Fruit fly (Drosophila melanogaster) whole organism, embryonic: Measurements from ENCODE around the gene ninaC.

Experiments
- B-H2 ChIP-seq: fragments of 200-800 bp; sonication (Bioruptor generic); optimal IDR thresholded peaks from 2 replicates; lab custom pipeline; 2018; ENCODE audit warnings: missing biosample characterization, mild to moderate bottlenecking, missing genetic modification characterization
- BtbVII ChIP-seq: fragments of 200-800 bp; sonication (Bioruptor generic); optimal IDR thresholded peaks from 3 replicates; lab custom pipeline; 2017; ENCODE audit warnings: missing biosample characterization, mild to moderate bottlenecking, missing genetic modification characterization
- CG10147 ChIP-seq: fragments of 200-800 bp; sonication (Bioruptor generic); optimal IDR thresholded peaks from 2 replicates; lab custom pipeline; 2019; ENCODE audit warnings: missing biosample characterization, mild to moderate bottlenecking, missing genetic modification characterization, moderate library complexity
- CG10321 ChIP-seq: fragments of 200-800 bp; sonication (Bioruptor generic); IDR thresholded peaks from 2 replicates; pipeline ENCODE4 v1.3.6; 2022; ENCODE audit warnings: missing biosample characterization, missing genetic modification characterization
- CG10979 ChIP-seq: fragments of 200-800 bp; sonication (Bioruptor generic); optimal IDR thresholded peaks from 2 replicates; lab custom pipeline; 2018; ENCODE audit warnings: missing biosample characterization, mild to moderate bottlenecking, missing genetic modification characterization, moderate library complexity
- CG11695 ChIP-seq: fragments of 200-800 bp; sonication (Bioruptor generic); IDR thresholded peaks from 3 replicates; pipeline ENCODE4 v1.3.6; 2022; ENCODE audit warnings: missing biosample characterization, missing genetic modification characterization
- CG14441 ChIP-seq: fragments of 200-800 bp; sonication (Bioruptor generic); IDR thresholded peaks from 2 replicates; pipeline ENCODE4 v1.3.6; 2022; ENCODE audit warnings: missing biosample characterization, missing genetic modification characterization
- CG15269 ChIP-seq: fragments of 200-800 bp; sonication (Bioruptor generic); optimal IDR thresholded peaks from 2 replicates; lab custom pipeline; 2018; ENCODE audit warnings: missing biosample characterization, mild to moderate bottlenecking, missing genetic modification characterization, moderate library complexity
- CG17568 ChIP-seq: fragments of 200-800 bp; sonication (Bioruptor generic); optimal IDR thresholded peaks from 2 replicates; lab custom pipeline; 2018; ENCODE audit warnings: missing biosample characterization, mild to moderate bottlenecking, missing genetic modification characterization, moderate library complexity
- CG30403 ChIP-seq: fragments of 200-800 bp; sonication (Bioruptor generic); optimal IDR thresholded peaks from 3 replicates; lab custom pipeline; 2016; ENCODE audit warnings: missing biosample characterization, missing genetic modification characterization
- CG31441 ChIP-seq: fragments of 200-800 bp; sonication (Bioruptor generic); IDR thresholded peaks from 2 replicates; pipeline ENCODE4 v1.3.6; 2022; ENCODE audit warnings: missing biosample characterization, missing genetic modification characterization
- CG3281 ChIP-seq: fragments of 200-800 bp; sonication (Bioruptor generic); optimal IDR thresholded peaks from 3 replicates; lab custom pipeline; 2017; ENCODE audit warnings: missing biosample characterization, mild to moderate bottlenecking, missing genetic modification characterization
- CG34376 ChIP-seq: fragments of 200-800 bp; sonication (Bioruptor generic); optimal IDR thresholded peaks from 2 replicates; lab custom pipeline; 2018; ENCODE audit warnings: missing biosample characterization, mild to moderate bottlenecking, missing genetic modification characterization
- CG3995 ChIP-seq: fragments of 200-800 bp; sonication (Bioruptor generic); optimal IDR thresholded peaks from 3 replicates; lab custom pipeline; 2016; ENCODE audit warnings: missing biosample characterization, missing genetic modification characterization
- CG4328 ChIP-seq: fragments of 200-800 bp; sonication (Bioruptor generic); optimal IDR thresholded peaks from 3 replicates; lab custom pipeline; 2017; ENCODE audit warnings: missing biosample characterization, missing genetic modification reagents, missing genetic modification characterization
- CG4404 ChIP-seq: fragments of 200-800 bp; sonication (Bioruptor generic); IDR thresholded peaks from 2 replicates; pipeline ENCODE4 v1.3.6; 2022; ENCODE audit warnings: missing biosample characterization, missing genetic modification characterization
- CG4424 ChIP-seq: fragments of 200-800 bp; sonication (Bioruptor generic); optimal IDR thresholded peaks from 3 replicates; lab custom pipeline; 2016; ENCODE audit warnings: missing biosample characterization, missing genetic modification characterization
- CG4854 ChIP-seq: fragments of 200-800 bp; sonication (Bioruptor generic); optimal IDR thresholded peaks from 2 replicates; lab custom pipeline; 2016; ENCODE audit warnings: missing biosample characterization, missing genetic modification characterization, inconsistent platforms
- CG7271 ChIP-seq: fragments of 200-800 bp; sonication (Bioruptor generic); optimal IDR thresholded peaks from 2 replicates; lab custom pipeline; 2018; ENCODE audit warnings: missing biosample characterization, mild to moderate bottlenecking, missing genetic modification characterization, moderate library complexity
- CG7839 ChIP-seq: fragments of 200-800 bp; sonication (Bioruptor generic); optimal IDR thresholded peaks from 3 replicates; lab custom pipeline; 2018; ENCODE audit warnings: missing biosample characterization, mild to moderate bottlenecking, missing genetic modification characterization, moderate library complexity
- Dad ChIP-seq: fragments of 200-800 bp; sonication (Bioruptor generic); optimal IDR thresholded peaks from 3 replicates; lab custom pipeline; 2016; ENCODE audit warnings: missing biosample characterization, missing genetic modification characterization
- Dek ChIP-seq: fragments of 200-800 bp; sonication (Bioruptor generic); optimal IDR thresholded peaks from 3 replicates; lab custom pipeline; 2019; ENCODE audit warnings: missing biosample characterization, mild to moderate bottlenecking, missing genetic modification characterization, moderate library complexity
- Dip3 ChIP-seq: fragments of 200-800 bp; sonication (Bioruptor generic); optimal IDR thresholded peaks from 3 replicates; lab custom pipeline; 2016; ENCODE audit warnings: missing biosample characterization, missing genetic modification characterization
- Fer3 ChIP-seq: fragments of 200-800 bp; sonication (Bioruptor generic); optimal IDR thresholded peaks from 2 replicates; lab custom pipeline; 2018; ENCODE audit warnings: missing biosample characterization, mild to moderate bottlenecking, missing genetic modification characterization, moderate library complexity
- Gug ChIP-seq: fragments of 200-800 bp; sonication (Bioruptor generic); IDR thresholded peaks from 4 replicates; pipeline ENCODE4 v1.3.6; 2022; ENCODE audit warnings: missing biosample characterization, missing genetic modification characterization
- HLH4C ChIP-seq: fragments of 200-800 bp; sonication (Bioruptor generic); IDR thresholded peaks from 3 replicates; pipeline ENCODE4 v1.3.6; 2022; ENCODE audit warnings: missing biosample characterization, missing genetic modification characterization; ENCODE audit not compliant: partially characterized antibody
- Hey ChIP-seq: fragments of 200-800 bp; sonication (Bioruptor generic); optimal IDR thresholded peaks from 3 replicates; lab custom pipeline; 2018; ENCODE audit warnings: missing biosample characterization, mild to moderate bottlenecking, missing genetic modification characterization
- HmgZ ChIP-seq: fragments of 200-800 bp; sonication (Bioruptor generic); optimal IDR thresholded peaks from 2 replicates; lab custom pipeline; 2018; ENCODE audit warnings: missing biosample characterization, mild to moderate bottlenecking, missing genetic modification characterization
- Hr3 ChIP-seq: fragments of 200-800 bp; sonication (Bioruptor generic); optimal IDR thresholded peaks from 3 replicates; lab custom pipeline; 2016; ENCODE audit warnings: missing biosample characterization, missing genetic modification characterization
- NC2β ChIP-seq: fragments of 200-800 bp; sonication (Bioruptor generic); optimal IDR thresholded peaks from 2 replicates; lab custom pipeline; 2016; ENCODE audit warnings: missing biosample characterization, missing genetic modification characterization
- NK7.1 ChIP-seq: fragments of 200-800 bp; sonication (Bioruptor generic); optimal IDR thresholded peaks from 3 replicates; lab custom pipeline; 2016; ENCODE audit warnings: missing biosample characterization, missing genetic modification characterization
- Optix ChIP-seq: fragments of 200-800 bp; sonication (Bioruptor generic); IDR thresholded peaks from 3 replicates; pipeline ENCODE4 v1.3.6; 2022; ENCODE audit warnings: missing biosample characterization, missing genetic modification characterization
- Ravus ChIP-seq: fragments of 200-800 bp; sonication (Bioruptor generic); IDR thresholded peaks from 2 replicates; pipeline ENCODE4 v1.3.6; 2022; ENCODE audit warnings: missing biosample characterization, missing genetic modification characterization
- Sox100B ChIP-seq: fragments of 200-800 bp; sonication (Bioruptor generic); optimal IDR thresholded peaks from 3 replicates; lab custom pipeline; 2018; ENCODE audit warnings: missing biosample characterization, mild to moderate bottlenecking, missing genetic modification characterization
- Sry-β ChIP-seq: fragments of 200-800 bp; sonication (Bioruptor generic); optimal IDR thresholded peaks from 2 replicates; lab custom pipeline; 2018; ENCODE audit warnings: missing biosample characterization, mild to moderate bottlenecking, missing genetic modification characterization, moderate library complexity
- YL-1 ChIP-seq: fragments of 200-800 bp; sonication (Bioruptor generic); optimal IDR thresholded peaks from 3 replicates; lab custom pipeline; 2017; ENCODE audit warnings: missing biosample characterization, mild to moderate bottlenecking, missing genetic modification characterization
- ab ChIP-seq: fragments of 200-800 bp; sonication (Bioruptor generic); optimal IDR thresholded peaks from 2 replicates; lab custom pipeline; 2016; ENCODE audit warnings: missing biosample characterization, missing genetic modification characterization
- cato ChIP-seq: fragments of 200-800 bp; sonication (Bioruptor generic); optimal IDR thresholded peaks from 2 replicates; lab custom pipeline; 2016; ENCODE audit warnings: missing biosample characterization, missing genetic modification characterization, borderline replicate concordance
- crc ChIP-seq: fragments of 200-800 bp; sonication (Bioruptor generic); optimal IDR thresholded peaks from 2 replicates; lab custom pipeline; 2016; ENCODE audit warnings: missing biosample characterization, missing genetic modification characterization
- croc ChIP-seq: fragments of 200-800 bp; sonication (Bioruptor generic); conservative IDR thresholded peaks from 3 replicates; pipeline ENCODE4 v1.3.6; 2022; ENCODE audit warnings: missing biosample characterization, missing genetic modification characterization
- dati ChIP-seq: fragments of 200-800 bp; sonication (Bioruptor generic); IDR thresholded peaks from 2 replicates; pipeline ENCODE4 v1.3.6; 2022; ENCODE audit warnings: missing biosample characterization, missing genetic modification characterization
- dpn ChIP-seq, 2 experiments: fragments of 200-800 bp; sonication (Bioruptor generic); optimal IDR thresholded peaks; 3 replicates each; lab custom pipeline; 2016; ENCODE audit warnings: missing biosample characterization in 2 of 2, missing genetic modification characterization in 2 of 2
- gem ChIP-seq: fragments of 200-800 bp; sonication (Bioruptor generic); optimal IDR thresholded peaks from 2 replicates; lab custom pipeline; 2019; ENCODE audit warnings: missing biosample characterization, mild to moderate bottlenecking, missing genetic modification characterization, moderate library complexity
- gsb-n ChIP-seq: fragments of 200-800 bp; sonication (Bioruptor generic); optimal IDR thresholded peaks from 3 replicates; lab custom pipeline; 2018; ENCODE audit warnings: missing biosample characterization, mild to moderate bottlenecking, missing genetic modification characterization
- jing ChIP-seq: fragments of 200-800 bp; sonication (Bioruptor generic); optimal IDR thresholded peaks from 2 replicates; lab custom pipeline; 2018; ENCODE audit warnings: missing biosample characterization, mild to moderate bottlenecking, missing genetic modification characterization
- kah ChIP-seq: fragments of 200-800 bp; sonication (Bioruptor generic); optimal IDR thresholded peaks from 2 replicates; lab custom pipeline; 2018; ENCODE audit warnings: missing biosample characterization, mild to moderate bottlenecking, missing genetic modification characterization
- nmo ChIP-seq: fragments of 200-800 bp; sonication (Bioruptor generic); optimal IDR thresholded peaks from 2 replicates; lab custom pipeline; 2018; ENCODE audit warnings: missing biosample characterization, mild to moderate bottlenecking, missing genetic modification characterization, moderate library complexity
- sna ChIP-seq: fragments of 200-800 bp; sonication (Bioruptor generic); IDR thresholded peaks from 2 replicates; pipeline ENCODE4 v1.3.6; 2022; ENCODE audit warnings: missing biosample characterization, missing genetic modification characterization; ENCODE audit not compliant: partially characterized antibody
- tio ChIP-seq: fragments of 200-800 bp; sonication (Bioruptor generic); optimal IDR thresholded peaks from 2 replicates; lab custom pipeline; 2017; ENCODE audit warnings: missing biosample characterization, missing genetic modification characterization, inconsistent platforms
- zen ChIP-seq: fragments of 200-800 bp; sonication (Bioruptor generic); optimal IDR thresholded peaks from 3 replicates; lab custom pipeline; 2018; ENCODE audit warnings: missing biosample characterization, mild to moderate bottlenecking, missing genetic modification characterization, moderate library complexity
- zen2 ChIP-seq: fragments of 200-800 bp; sonication (Bioruptor generic); IDR thresholded peaks from 3 replicates; pipeline ENCODE4 v1.3.6; 2022; ENCODE audit warnings: missing biosample characterization, missing genetic modification characterization; ENCODE audit not compliant: partially characterized antibody

ninaC gene

dm6 chr2L:7332780-7333179 lies 44.7 kb upstream of the ninaC start (continued):
- TF ChIP-seq CG4328 (GFP tag; lab: Kevin White, UChicago) (no peak), nmo (no peak), Hey (tag; lab: Kevin White, UChicago) (no peak), Fer3 (tag; lab: Kevin White, UChicago) (peak; percentile 8), CG4404 (GFP tag; lab: Robert Waterston, UW) (peak; percentile 44), sna (GFP tag; lab: Robert Waterston, UW) (no peak), Sry-β (no peak), HmgZ (tag; lab: Kevin White, UChicago) (peak; percentile 14), YL-1 (no peak), CG11695 (0 out of 3 replicates have a peak, but pooled peaks have one; percentile 7), CG3995 (GFP tag; lab: Kevin White, UChicago) (no peak), kah (GFP tag; lab: Kevin White, UChicago) (no peak), Gug (GFP tag; lab: Robert Waterston, UW) (peak; percentile 16; the same call in 1 of the 4 replicates), gem (tag; lab: Kevin White, UChicago) (no peak), CG10321 (GFP tag; lab: Robert Waterston, UW) (no peak), CG3281 (no peak), BtbVII (GFP tag; lab: Kevin White, UChicago) (no peak), CG7271 (tag; lab: Kevin White, UChicago) (no peak), Dip3 (GFP tag; lab: Kevin White, UChicago) (no peak), NK7.1 (GFP tag; lab: Kevin White, UChicago) (no peak), CG10147 (GFP tag; lab: Kevin White, UChicago) (no peak), CG17568 (no peak), zen (no peak), ab (GFP tag; lab: Kevin White, UChicago) (no peak), tio (GFP tag; lab: Kevin White, UChicago) (no peak), CG4424 (GFP tag; lab: Kevin White, UChicago) (no peak), Ravus (GFP tag; lab: Robert Waterston, UW) (no peak; the same call in 1 of the 2 replicates), Hr3 (GFP tag; lab: Kevin White, UChicago) (no peak), jing (GFP tag; lab: Kevin White, UChicago) (no peak), croc (GFP tag; lab: Robert Waterston, UW) (peak; percentile 14; the same call in 1 of the 3 replicates), Sox100B (GFP tag; lab: Kevin White, UChicago) (no peak), HLH4C (GFP tag; lab: Robert Waterston, UW) (no peak), cato (no peak), NC2β (GFP tag; lab: Kevin White, UChicago) (no peak), CG10979 (tag; lab: Kevin White, UChicago) (no peak), CG31441 (no peak), crc (GFP tag; lab: Kevin White, UChicago) (no peak), dpn (GFP tag; optimal IDR thresholded peaks at IDR 0.05; lab: Kevin White, UChicago) (no peak), CG14441 (GFP tag; lab: Robert Waterston, UW) (peak; percentile 32; the same call in 1 of the 2 replicates), Dad (no peak), B-H2 (GFP tag; lab: Kevin White, UChicago) (no peak), Dek (tag; lab: Kevin White, UChicago) (no peak), zen2 (GFP tag; lab: Robert Waterston, UW) (no peak), CG7839 (tag; lab: Kevin White, UChicago) (peak; percentile 43), dati (GFP tag; lab: Robert Waterston, UW) (no peak), CG15269 (tag; lab: Kevin White, UChicago) (peak; percentile 40), CG4854 (no peak), CG30403 (GFP tag; lab: Kevin White, UChicago) (no peak), gsb-n (tag; lab: Kevin White, UChicago) (no peak), Optix (GFP tag; lab: Robert Waterston, UW) (no peak), CG34376 (GFP tag; lab: Kevin White, UChicago) (no peak)
